Fruit fly (Drosophila melanogaster) whole organism, wandering third instar larva: ENCODE measurements around the gene Miro.

Experiments
- Rel ChIP-seq, 2 experiments: fragments of 200-800 bp; sonication (Bioruptor generic) in 1 of 2; optimal IDR thresholded peaks; 2 replicates in 1 of 2; 3 replicates in 1 of 2; lab custom pipeline; 2016 to 2019; ENCODE audit warnings: mild to moderate bottlenecking in 2 of 2, missing biosample characterization in 2 of 2, missing genetic modification characterization in 2 of 2, moderate library complexity in 1 of 2
- sv ChIP-seq: fragments of 200-800 bp; sonication (Bioruptor generic); optimal IDR thresholded peaks from 3 replicates; lab custom pipeline; 2016; ENCODE audit warnings: missing biosample characterization, missing genetic modification characterization

DNA sequence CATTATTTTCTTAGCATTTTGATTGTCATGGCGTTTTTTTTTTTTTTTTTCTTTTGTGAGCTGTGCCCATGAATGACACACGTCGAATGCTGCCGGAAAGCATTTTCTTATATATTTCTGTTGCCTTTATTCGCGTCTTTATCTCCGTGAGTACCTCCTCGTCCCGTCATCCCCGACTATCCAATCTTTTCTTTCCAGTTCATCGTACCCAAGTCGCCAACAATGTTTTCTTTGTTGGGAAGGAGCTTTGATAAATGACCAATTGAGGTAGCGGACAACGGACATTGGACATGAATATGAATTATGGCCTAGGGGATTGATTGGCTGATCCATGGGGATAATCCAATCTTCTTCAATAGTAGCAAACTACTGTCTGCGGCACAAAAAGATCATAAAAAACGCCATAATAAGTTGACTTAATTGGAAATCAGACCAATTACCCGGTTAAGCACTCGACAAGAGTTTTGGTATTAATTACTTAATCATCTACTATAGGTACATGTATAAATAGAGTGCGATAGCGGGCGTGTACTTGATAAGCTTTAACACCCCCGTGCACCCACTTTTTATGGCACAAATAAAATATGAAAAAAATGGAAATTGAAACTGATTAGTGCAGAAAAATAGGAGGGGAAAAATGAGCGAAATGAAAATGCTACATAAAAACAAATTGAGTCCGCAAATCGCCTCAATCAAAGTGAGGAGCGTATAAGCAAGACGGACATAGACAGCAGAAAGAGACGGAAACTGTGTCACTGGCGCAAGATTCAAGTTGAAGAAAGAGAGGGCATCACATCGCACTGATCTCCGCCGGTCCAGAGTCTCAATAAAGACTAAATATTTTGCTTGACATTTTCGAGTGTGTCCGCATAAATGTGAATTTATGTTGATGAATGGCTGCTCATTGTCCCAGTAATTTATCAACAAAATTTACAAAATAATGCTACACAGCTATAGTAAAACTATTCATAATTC is 22.4 kb downstream of the Miro start:
- TF ChIP-seq sv (GFP tag; lab: Kevin White, UChicago) (no peak), Rel (GFP tag; optimal IDR thresholded peaks at IDR 0.05; lab: Kevin White, UChicago) (no peak), Rel (tag; optimal IDR thresholded peaks at IDR 0.05; lab: Kevin White, UChicago) (no peak)
